Fruit fly (Drosophila melanogaster) whole organism, wandering third instar larva: ENCODE measurements around the gene Drgx.

Experiments
- Abd-B ChIP-seq: fragments of >200 bp; optimal IDR thresholded peaks from 2 replicates; lab custom pipeline; 2017; ENCODE audit warnings: missing biosample characterization, missing genetic modification characterization
- CG32264 ChIP-seq: fragments of 200-800 bp; sonication (Bioruptor generic); optimal IDR thresholded peaks from 2 replicates; lab custom pipeline; 2016; ENCODE audit warnings: missing biosample characterization, missing genetic modification characterization
- CG9705 ChIP-seq: fragments of 200-800 bp; sonication (Bioruptor generic); optimal IDR thresholded peaks from 2 replicates; lab custom pipeline; 2018; ENCODE audit warnings: missing biosample characterization, mild to moderate bottlenecking, missing genetic modification characterization
- CrebA ChIP-seq: fragments of 200-800 bp; sonication (Bioruptor generic); optimal IDR thresholded peaks from 2 replicates; lab custom pipeline; 2016; ENCODE audit warnings: missing biosample characterization, mild to moderate bottlenecking, missing genetic modification characterization, borderline replicate concordance
- Dfd ChIP-seq: fragments of >200 bp; optimal IDR thresholded peaks from 2 replicates; lab custom pipeline; 2017; ENCODE audit warnings: missing biosample characterization, missing genetic modification characterization
- Dif ChIP-seq: fragments of 200-275, 200-300 bp; sonication (Bioruptor generic); optimal IDR thresholded peaks from 2 replicates; lab custom pipeline; 2018; ENCODE audit warnings: missing biosample characterization, missing genetic modification characterization; ENCODE audit not compliant: partially characterized antibody
- GATAd ChIP-seq: sonication (Bioruptor generic); optimal IDR thresholded peaks from 2 replicates; lab custom pipeline; 2016; ENCODE audit warnings: missing biosample characterization, missing genetic modification characterization
- HLH106 ChIP-seq: fragments of 200-800 bp; optimal IDR thresholded peaks from 3 replicates; lab custom pipeline; 2019; ENCODE audit warnings: missing biosample characterization, mild to moderate bottlenecking, missing genetic modification characterization, moderate library complexity
- Hnf4 ChIP-seq: fragments of 200-800 bp; sonication (Bioruptor generic); optimal IDR thresholded peaks from 2 replicates; lab custom pipeline; 2016; ENCODE audit warnings: missing biosample characterization, mild to moderate bottlenecking, missing genetic modification characterization
- Hr78 ChIP-seq: fragments of >200 bp; optimal IDR thresholded peaks from 2 replicates; lab custom pipeline; 2017; ENCODE audit warnings: missing biosample characterization, missing genetic modification characterization
- Jra ChIP-seq: sonication (Bioruptor generic); optimal IDR thresholded peaks from 2 replicates; lab custom pipeline; 2016; ENCODE audit warnings: missing biosample characterization, missing genetic modification characterization
- Mio ChIP-seq: sonication (Bioruptor generic); optimal IDR thresholded peaks from 2 replicates; lab custom pipeline; 2016; ENCODE audit warnings: missing biosample characterization, missing genetic modification characterization
- Myc ChIP-seq: fragments of >200 bp; optimal IDR thresholded peaks from 2 replicates; lab custom pipeline; 2017
- N ChIP-seq: fragments of >200 bp; optimal IDR thresholded peaks from 2 replicates; lab custom pipeline; 2018; ENCODE audit warnings: missing biosample characterization, missing external identifiers, missing genetic modification characterization
- OdsH ChIP-seq: fragments of 200-800 bp; sonication (Bioruptor generic); optimal IDR thresholded peaks from 2 replicates; lab custom pipeline; 2016; ENCODE audit warnings: missing biosample characterization, mild to moderate bottlenecking, missing genetic modification characterization
- Rel ChIP-seq, 2 experiments: fragments of 200-800 bp; sonication (Bioruptor generic) in 1 of 2; optimal IDR thresholded peaks; 2 replicates in 1 of 2; 3 replicates in 1 of 2; lab custom pipeline; 2016 to 2019; ENCODE audit warnings: mild to moderate bottlenecking in 2 of 2, missing biosample characterization in 2 of 2, missing genetic modification characterization in 2 of 2, moderate library complexity in 1 of 2
- Sp1 ChIP-seq: fragments of 200-800 bp; sonication (Bioruptor generic); optimal IDR thresholded peaks from 3 replicates; lab custom pipeline; 2019; ENCODE audit warnings: missing biosample characterization, mild to moderate bottlenecking, missing genetic modification characterization, moderate library complexity
- br ChIP-seq: fragments of 200-800 bp; sonication (Bioruptor generic); optimal IDR thresholded peaks from 2 replicates; lab custom pipeline; 2016; ENCODE audit warnings: missing biosample characterization, missing genetic modification characterization
- brk ChIP-seq: fragments of 200-800 bp; sonication (Bioruptor generic); optimal IDR thresholded peaks from 2 replicates; lab custom pipeline; 2016; ENCODE audit warnings: missing biosample characterization, mild to moderate bottlenecking, missing genetic modification characterization
- dl ChIP-seq, 2 experiments: fragments of 175-275, 200-275 bp in 1 of 2; fragments of 200-275 bp in 1 of 2; sonication (Bioruptor generic); optimal IDR thresholded peaks; lab custom pipeline; 2018; ENCODE audit warnings: mild to moderate bottlenecking in 2 of 2, missing biosample characterization in 2 of 2, missing genetic modification characterization in 2 of 2, moderate library complexity in 2 of 2; ENCODE audit not compliant: partially characterized antibody in 2 of 2, insufficient read depth in 1 of 2
- dmrt93B ChIP-seq: fragments of 200-800 bp; sonication (Bioruptor generic); optimal IDR thresholded peaks from 2 replicates; lab custom pipeline; 2018; ENCODE audit warnings: missing biosample characterization, mild to moderate bottlenecking, missing genetic modification characterization
- dsf ChIP-seq: sonication (Bioruptor generic); optimal IDR thresholded peaks from 2 replicates; lab custom pipeline; 2016; ENCODE audit warnings: missing biosample characterization, missing genetic modification characterization, borderline replicate concordance
- ey ChIP-seq: fragments of 200-800 bp; sonication (Bioruptor generic); optimal IDR thresholded peaks from 2 replicates; lab custom pipeline; 2016; ENCODE audit warnings: missing biosample characterization, missing genetic modification characterization
- foxo ChIP-seq, 2 experiments: fragments of 200-800 bp; sonication (Bioruptor generic); optimal IDR thresholded peaks; 2 replicates in 1 of 2; 3 replicates in 1 of 2; lab custom pipeline; 2016 to 2017; ENCODE audit warnings: missing biosample characterization in 2 of 2, missing genetic modification characterization in 2 of 2
- fru ChIP-seq: fragments of 200-800 bp; sonication (Bioruptor generic); optimal IDR thresholded peaks from 3 replicates; lab custom pipeline; 2016; ENCODE audit warnings: missing biosample characterization, mild to moderate bottlenecking, missing genetic modification characterization
- h ChIP-seq: fragments of 200-800 bp; sonication (Bioruptor generic); optimal IDR thresholded peaks from 3 replicates; lab custom pipeline; 2016; ENCODE audit warnings: missing biosample characterization, mild to moderate bottlenecking, missing genetic modification characterization
- jim ChIP-seq: fragments of 175-275, 200-325 bp; sonication (Bioruptor generic); optimal IDR thresholded peaks from 2 replicates; lab custom pipeline; 2016; ENCODE audit warnings: missing biosample characterization, mild to moderate bottlenecking, missing genetic modification characterization
- lola ChIP-seq: fragments of >200 bp; optimal IDR thresholded peaks from 2 replicates; lab custom pipeline; 2017; ENCODE audit warnings: missing biosample characterization, missing genetic modification characterization
- pan ChIP-seq: fragments of >200 bp; optimal IDR thresholded peaks from 2 replicates; lab custom pipeline; 2017
- psq ChIP-seq: fragments of 200-800 bp; sonication (Bioruptor generic); optimal IDR thresholded peaks from 3 replicates; lab custom pipeline; 2017; ENCODE audit warnings: missing biosample characterization, mild to moderate bottlenecking, missing genetic modification characterization, moderate library complexity
- rgr ChIP-seq: fragments of 200-800 bp; sonication (Bioruptor generic); optimal IDR thresholded peaks from 3 replicates; lab custom pipeline; 2016; ENCODE audit warnings: missing biosample characterization, mild to moderate bottlenecking, missing genetic modification characterization
- sage ChIP-seq: fragments of 200-800 bp; sonication (Bioruptor generic); optimal IDR thresholded peaks from 2 replicates; lab custom pipeline; 2016; ENCODE audit warnings: missing biosample characterization, mild to moderate bottlenecking, missing genetic modification characterization
- sv ChIP-seq: fragments of 200-800 bp; sonication (Bioruptor generic); optimal IDR thresholded peaks from 3 replicates; lab custom pipeline; 2016; ENCODE audit warnings: missing biosample characterization, missing genetic modification characterization
- tai ChIP-seq: sonication (Bioruptor generic); optimal IDR thresholded peaks from 2 replicates; lab custom pipeline; 2016; ENCODE audit warnings: missing biosample characterization, missing genetic modification characterization
- usp ChIP-seq: fragments of >200 bp; optimal IDR thresholded peaks from 2 replicates; lab custom pipeline; 2017; ENCODE audit warnings: missing biosample characterization, missing genetic modification characterization
- woc ChIP-seq: sonication (Bioruptor generic); optimal IDR thresholded peaks from 2 replicates; lab custom pipeline; 2016; ENCODE audit warnings: missing biosample characterization, mild to moderate bottlenecking, missing genetic modification characterization

Gene Drgx

DNA sequence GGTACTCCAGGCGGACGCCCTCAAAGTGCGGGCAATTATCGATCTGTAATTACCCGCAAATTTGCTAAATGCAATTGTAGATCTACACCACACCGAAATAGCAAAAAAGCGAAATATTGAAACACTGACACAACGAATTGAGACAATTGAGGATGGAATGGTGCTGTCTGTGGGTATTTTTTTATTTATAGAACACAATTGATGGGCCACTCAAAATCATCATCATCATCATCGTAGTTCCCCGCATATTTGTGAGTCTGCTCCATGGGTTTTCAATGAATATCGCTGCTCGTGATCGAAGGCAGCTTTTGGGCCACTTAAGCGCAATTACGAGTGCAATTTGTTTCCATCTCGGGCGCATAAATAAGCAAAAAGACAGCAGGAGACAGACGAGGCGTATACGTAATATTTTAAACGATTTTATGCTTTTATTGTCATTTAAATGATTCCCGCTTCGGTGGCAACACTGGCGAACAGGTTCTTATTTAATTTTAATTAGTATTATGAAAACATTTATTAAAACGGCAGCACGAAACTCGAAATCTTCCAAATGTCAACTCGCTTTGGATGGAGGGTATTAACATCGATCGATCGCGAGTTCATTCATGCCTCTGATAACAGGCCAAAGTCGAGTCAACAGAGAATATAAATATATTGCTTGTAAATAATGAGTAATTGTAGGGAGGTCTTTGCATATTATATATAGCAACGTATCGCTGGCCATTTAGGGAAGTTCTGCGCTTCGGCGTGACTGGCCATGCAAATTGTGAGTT lies 20.2 kb upstream of the Drgx start:
- TF ChIP-seq Dif = no peak
- TF ChIP-seq GATAd (GFP tag; lab: Kevin White, UChicago) = no peak
- no peak for TF ChIP-seq woc (GFP tag; lab: Kevin White, UChicago)
- no peak for TF ChIP-seq Myc (lab: Kevin White, UChicago)
- TF ChIP-seq Dfd (GFP tag; lab: Kevin White, UChicago) = no peak
- TF ChIP-seq Jra (GFP tag; lab: Kevin White, UChicago) = no peak
- TF ChIP-seq CG9705 (GFP tag; lab: Kevin White, UChicago) = no peak
- no peak for TF ChIP-seq dsf (GFP tag; lab: Kevin White, UChicago)
- no peak for TF ChIP-seq psq
- no peak for TF ChIP-seq dmrt93B (GFP tag; lab: Kevin White, UChicago)
- peak; percentile 41 for TF ChIP-seq brk
- no peak for TF ChIP-seq Hnf4 (GFP tag; lab: Kevin White, UChicago)
- no peak for TF ChIP-seq HLH106
- no peak for TF ChIP-seq Abd-B (GFP tag; lab: Kevin White, UChicago)
- TF ChIP-seq ey (GFP tag; lab: Kevin White, UChicago) = no peak
- TF ChIP-seq CrebA = peak; percentile 38
- no peak for TF ChIP-seq Rel (GFP tag; optimal IDR thresholded peaks at IDR 0.05; lab: Kevin White, UChicago)
- peak; percentile 81 for TF ChIP-seq Rel (tag; optimal IDR thresholded peaks at IDR 0.05; lab: Kevin White, UChicago)
- no peak for TF ChIP-seq Sp1
- no peak for TF ChIP-seq usp (GFP tag; lab: Kevin White, UChicago)
- no peak for TF ChIP-seq OdsH (GFP tag; lab: Kevin White, UChicago)
- TF ChIP-seq N (GFP tag; lab: Kevin White, UChicago) = no peak
- TF ChIP-seq h (GFP tag; lab: Kevin White, UChicago) = no peak
- no peak for TF ChIP-seq Mio (GFP tag; lab: Kevin White, UChicago)
- no peak for TF ChIP-seq fru (GFP tag; lab: Kevin White, UChicago)
- no peak for TF ChIP-seq Hr78 (GFP tag; lab: Kevin White, UChicago)
- TF ChIP-seq CG32264 (GFP tag; lab: Kevin White, UChicago) = no peak
- TF ChIP-seq jim = no peak
- TF ChIP-seq foxo (GFP tag; optimal IDR thresholded peaks at IDR 0.05; lab: Kevin White, UChicago) = no peak
- no peak for TF ChIP-seq sv (GFP tag; lab: Kevin White, UChicago)
- TF ChIP-seq rgr = no peak
- no peak for TF ChIP-seq lola (GFP tag; lab: Kevin White, UChicago)
- peak; percentile 2 for TF ChIP-seq tai (GFP tag; lab: Kevin White, UChicago)
- TF ChIP-seq dl (GFP tag; optimal IDR thresholded peaks at IDR 0.05; lab: Kevin White, UChicago; ENCODE audit: insufficient read depth in 1 of 2, partially characterized antibody in 2 of 2) = no peak

DNA sequence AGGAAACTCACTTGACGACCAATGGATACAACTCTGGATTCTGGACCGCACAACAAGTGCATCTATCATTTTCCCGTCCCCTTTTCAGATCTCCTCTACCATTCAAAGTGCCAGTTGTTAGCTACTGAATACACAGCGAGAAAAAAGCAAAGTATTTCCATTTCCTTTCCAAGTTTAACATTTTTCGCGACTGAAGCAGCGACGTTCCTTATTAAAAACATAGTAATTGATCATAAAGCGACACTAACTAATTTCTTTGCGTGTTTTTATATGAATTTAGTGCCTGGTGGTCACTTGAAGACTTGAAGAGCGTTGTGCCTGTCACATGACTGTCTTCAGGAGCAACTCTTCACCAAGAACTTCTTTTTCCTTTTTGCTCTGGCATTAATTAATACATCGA lies 17.2 kb upstream of the Drgx start:
- TF ChIP-seq dsf (GFP tag; lab: Kevin White, UChicago) = no peak
- no peak for TF ChIP-seq CG32264 (GFP tag; lab: Kevin White, UChicago)
- TF ChIP-seq CG9705 (GFP tag; lab: Kevin White, UChicago) = no peak
- TF ChIP-seq Myc (lab: Kevin White, UChicago) = no peak
- no peak for TF ChIP-seq lola (GFP tag; lab: Kevin White, UChicago)
- TF ChIP-seq woc (GFP tag; lab: Kevin White, UChicago) = no peak
- TF ChIP-seq sage (GFP tag; lab: Kevin White, UChicago) = no peak
- TF ChIP-seq Abd-B (GFP tag; lab: Kevin White, UChicago) = no peak
- TF ChIP-seq sv (GFP tag; lab: Kevin White, UChicago) = no peak
- TF ChIP-seq N (GFP tag; lab: Kevin White, UChicago) = no peak
- TF ChIP-seq GATAd (GFP tag; lab: Kevin White, UChicago) = no peak
- no peak for TF ChIP-seq br (GFP tag; lab: Kevin White, UChicago)
- no peak for TF ChIP-seq Hnf4 (GFP tag; lab: Kevin White, UChicago)
- TF ChIP-seq Sp1 = no peak
- no peak for TF ChIP-seq h (GFP tag; lab: Kevin White, UChicago)
- TF ChIP-seq jim = no peak
- TF ChIP-seq usp (GFP tag; lab: Kevin White, UChicago) = no peak

DNA sequence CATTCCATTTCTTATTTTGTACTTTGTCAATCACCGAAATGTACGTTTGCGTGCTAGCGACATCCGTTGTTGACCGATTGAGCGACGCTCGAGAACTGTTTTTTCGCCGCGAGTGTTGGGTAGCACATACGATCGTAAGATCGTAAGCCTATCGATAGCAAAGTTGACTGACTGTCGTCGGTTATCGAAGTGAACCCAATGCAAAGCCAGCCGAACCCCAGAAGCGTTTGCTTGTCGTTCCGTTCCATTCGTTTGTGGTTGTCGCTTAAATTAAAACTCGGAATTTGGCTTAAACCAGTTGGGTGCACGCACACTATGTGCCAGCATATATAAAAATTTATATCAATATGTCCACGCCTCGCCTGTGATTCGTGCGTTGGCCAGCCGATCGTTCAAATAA lies 16.5 kb upstream of the Drgx start:
- TF ChIP-seq pan (no peak), Hr78 (GFP tag; lab: Kevin White, UChicago) (no peak), br (GFP tag; lab: Kevin White, UChicago) (peak; percentile 2), fru (GFP tag; lab: Kevin White, UChicago) (no peak)
